Worm (Caenorhabditis elegans) whole organism, young adult: ENCODE data around the gene B0336.12.
A peak's percentile ranks its signal among the peaks of the same experiment; 100 is the strongest.

Experiments used
- B0019.2 ChIP-seq: fragments of 200-800 bp; sonication (Bioruptor generic); conservative IDR thresholded peaks from 2 replicates; pipeline ENCODE4 v1.3.6; 2022; ENCODE audit warnings: missing genetic modification reagents, missing genetic modification characterization, missing compliant biosample characterization
- B0336.3 ChIP-seq: fragments of 200-800 bp; sonication (Bioruptor generic); IDR thresholded peaks from 2 replicates; pipeline ENCODE4 v1.3.6; 2022; ENCODE audit warnings: missing genetic modification characterization, missing compliant biosample characterization
- C17E4.6 ChIP-seq: fragments of 200-800 bp; sonication (Bioruptor generic); IDR thresholded peaks from 2 replicates; pipeline ENCODE4 v1.3.6; 2022; ENCODE audit warnings: missing genetic modification reagents, missing genetic modification characterization, missing compliant biosample characterization
- D2030.7 ChIP-seq: fragments of 200-800 bp; sonication (Bioruptor generic); IDR thresholded peaks from 2 replicates; pipeline ENCODE4 v1.3.6; 2022; ENCODE audit warnings: missing genetic modification reagents, missing genetic modification characterization, missing compliant biosample characterization
- F10E7.11 ChIP-seq: sonication (generic microtip); optimal IDR thresholded peaks from 2 replicates; lab custom pipeline; 2017; ENCODE audit warnings: mild to moderate bottlenecking, missing genetic modification characterization, moderate library complexity, missing compliant biosample characterization
- F33H1.4 ChIP-seq: fragments of 200-800 bp; sonication (Bioruptor generic); IDR thresholded peaks from 2 replicates; pipeline ENCODE4 v1.3.6; 2022; ENCODE audit warnings: missing genetic modification reagents, missing genetic modification characterization, missing compliant biosample characterization
- F37B4.10 ChIP-seq: fragments of 200-800 bp; sonication (Bioruptor generic); IDR thresholded peaks from 2 replicates; pipeline ENCODE4 v1.3.6; 2022; ENCODE audit warnings: missing genetic modification characterization, missing compliant biosample characterization
- F49E8.2 ChIP-seq: sonication (generic microtip); optimal IDR thresholded peaks from 3 replicates; lab custom pipeline; 2017; ENCODE audit warnings: missing genetic modification characterization, mild to moderate bottlenecking, missing compliant biosample characterization, antibody characterized with exemption, moderate library complexity; ENCODE audit not compliant: insufficient read depth
- F52B5.7 ChIP-seq: sonication (generic microtip); optimal IDR thresholded peaks from 2 replicates; lab custom pipeline; 2016; ENCODE audit warnings: mild to moderate bottlenecking, missing genetic modification characterization, missing compliant biosample characterization
- K12H6.12 ChIP-seq: fragments of 200-800 bp; sonication (Bioruptor generic); optimal IDR thresholded peaks from 2 replicates; lab custom pipeline; 2018; ENCODE audit warnings: mild to moderate bottlenecking, missing genetic modification characterization, missing compliant biosample characterization
- T07F8.4 ChIP-seq: sonication (generic microtip); optimal IDR thresholded peaks from 2 replicates; lab custom pipeline; 2016; ENCODE audit warnings: mild to moderate bottlenecking, missing genetic modification characterization, moderate library complexity, missing compliant biosample characterization
- Y56A3A.18 ChIP-seq: fragments of 200-800 bp; sonication (Bioruptor generic); IDR thresholded peaks from 2 replicates; pipeline ENCODE4 v1.3.6; 2022; ENCODE audit warnings: missing genetic modification reagents, missing genetic modification characterization, missing compliant biosample characterization
- Y79H2A.3 ChIP-seq: fragments of 200-800 bp; sonication (Bioruptor generic); conservative IDR thresholded peaks from 2 replicates; pipeline ENCODE4 v1.3.6; 2022; ENCODE audit warnings: missing genetic modification reagents, missing genetic modification characterization, missing compliant biosample characterization
- akir-1 ChIP-seq: fragments of 200-800 bp; sonication (Bioruptor generic); optimal IDR thresholded peaks from 2 replicates; lab custom pipeline; 2018; ENCODE audit warnings: mild to moderate bottlenecking, missing genetic modification characterization, moderate library complexity, missing compliant biosample characterization
- athp-1 ChIP-seq: sonication (generic microtip); optimal IDR thresholded peaks from 2 replicates; lab custom pipeline; 2017; ENCODE audit warnings: mild to moderate bottlenecking, missing genetic modification characterization, missing compliant biosample characterization
- attf-6 ChIP-seq: fragments of 200-800 bp; sonication (Bioruptor generic); IDR thresholded peaks from 2 replicates; pipeline ENCODE4 v1.3.6; 2022; ENCODE audit warnings: missing genetic modification reagents, missing genetic modification characterization, missing compliant biosample characterization
- bed-1 ChIP-seq: fragments of 200-800 bp; sonication (Bioruptor generic); IDR thresholded peaks from 2 replicates; pipeline ENCODE4 v1.3.6; 2022; ENCODE audit warnings: missing genetic modification reagents, missing genetic modification characterization, missing compliant biosample characterization
- cebp-2 ChIP-seq: fragments of 200-800 bp; sonication (Bioruptor generic); IDR thresholded peaks from 2 replicates; pipeline ENCODE4 v1.3.6; 2022; ENCODE audit warnings: missing genetic modification characterization, missing compliant biosample characterization
- ceh-40 ChIP-seq: fragments of 200-800 bp; sonication (Bioruptor generic); IDR thresholded peaks from 2 replicates; pipeline ENCODE4 v1.3.6; 2022; ENCODE audit warnings: missing genetic modification characterization, missing compliant biosample characterization
- ceh-91 ChIP-seq: fragments of 200-800 bp; sonication (Bioruptor generic); IDR thresholded peaks from 2 replicates; pipeline ENCODE4 v1.3.6; 2022; ENCODE audit warnings: missing genetic modification reagents, missing genetic modification characterization, missing compliant biosample characterization
- die-1 ChIP-seq: sonication (generic microtip); optimal IDR thresholded peaks from 2 replicates; lab custom pipeline; 2016; ENCODE audit warnings: missing genotype, mild to moderate bottlenecking, missing genetic modification characterization, missing compliant biosample characterization
- efl-1 ChIP-seq: fragments of 150-350 bp; optimal IDR thresholded peaks from 2 replicates; lab custom pipeline; 2014; ENCODE audit warnings: missing biosample characterization, missing genetic modification reagents, missing genetic modification characterization
- ets-4 ChIP-seq: fragments of 200-800 bp; sonication (Bioruptor generic); optimal IDR thresholded peaks from 2 replicates; lab custom pipeline; 2018; ENCODE audit warnings: mild to moderate bottlenecking, missing genetic modification characterization, missing compliant biosample characterization
- fkh-3 ChIP-seq: sonication (generic microtip); optimal IDR thresholded peaks from 2 replicates; lab custom pipeline; 2016; ENCODE audit warnings: mild to moderate bottlenecking, missing genetic modification characterization, missing compliant biosample characterization
- gei-17 ChIP-seq: fragments of 200-800 bp; sonication (Bioruptor generic); optimal IDR thresholded peaks from 2 replicates; lab custom pipeline; 2018; ENCODE audit warnings: mild to moderate bottlenecking, missing genetic modification characterization, missing compliant biosample characterization
- him-1 ChIP-seq: sonication (generic microtip); optimal IDR thresholded peaks from 2 replicates; lab custom pipeline; 2016; ENCODE audit warnings: missing genotype, missing genetic modification reagents, missing genetic modification characterization, missing compliant biosample characterization
- hsf-1 ChIP-seq: fragments of 200-800 bp; sonication (Bioruptor generic); IDR thresholded peaks from 2 replicates; pipeline ENCODE4 v1.3.6; 2022; ENCODE audit warnings: missing genetic modification reagents, missing genetic modification characterization, missing compliant biosample characterization
- lag-1 ChIP-seq: fragments of 200-800 bp; sonication (Bioruptor generic); IDR thresholded peaks from 2 replicates; pipeline ENCODE4 v1.3.6; 2022; ENCODE audit warnings: missing genetic modification reagents, missing genetic modification characterization, missing compliant biosample characterization
- lin-35 ChIP-seq, 3 experiments: fragments of 150-350 bp in 2 of 3; sonication (generic microtip) in 1 of 3; optimal IDR thresholded peaks; 2 replicates each; lab custom pipeline; 2014 to 2018; ENCODE audit warnings: missing biosample characterization in 3 of 3, missing genetic modification characterization in 3 of 3, missing genetic modification reagents in 3 of 3
- lin-40 ChIP-seq: sonication (generic microtip); optimal IDR thresholded peaks from 2 replicates; lab custom pipeline; 2016; ENCODE audit warnings: missing genetic modification characterization, mild to moderate bottlenecking, missing compliant biosample characterization, missing genotype, missing genetic modification reagents
- madf-3 ChIP-seq: fragments of 200-800 bp; sonication (Bioruptor generic); IDR thresholded peaks from 2 replicates; pipeline ENCODE4 v1.3.6; 2022; ENCODE audit warnings: missing genetic modification reagents, missing genetic modification characterization, missing compliant biosample characterization
- mcd-1 ChIP-seq: fragments of 200-800 bp; sonication (Bioruptor generic); IDR thresholded peaks from 2 replicates; pipeline ENCODE4 v1.3.6; 2022; ENCODE audit warnings: missing genetic modification reagents, missing genetic modification characterization, missing compliant biosample characterization
- mxl-1 ChIP-seq: sonication (generic microtip); optimal IDR thresholded peaks from 2 replicates; lab custom pipeline; 2016; ENCODE audit warnings: missing genetic modification characterization, missing compliant biosample characterization
- nhr-80 ChIP-seq: sonication (generic microtip); optimal IDR thresholded peaks from 2 replicates; lab custom pipeline; 2016; ENCODE audit warnings: missing genetic modification characterization, missing compliant biosample characterization
- pbrm-1 ChIP-seq: fragments of 200-800 bp; sonication (Bioruptor generic); IDR thresholded peaks from 2 replicates; pipeline ENCODE4 v1.3.6; 2022; ENCODE audit warnings: missing genetic modification reagents, missing genetic modification characterization, missing compliant biosample characterization
- snpc-4 ChIP-seq, 5 experiments: fragments of 150-350 bp in 1 of 5; sonication (generic microtip) in 4 of 5; optimal IDR thresholded peaks; 2 replicates each; lab custom pipeline; 2014 to 2018; ENCODE audit warnings: missing genetic modification characterization in 5 of 5, missing biosample characterization in 3 of 5, antibody characterized with exemption in 2 of 5, mild to moderate bottlenecking in 2 of 5, missing compliant biosample characterization in 2 of 5, missing genotype in 2 of 5, moderate library complexity in 2 of 5, missing genetic modification reagents in 1 of 5
- somi-1 ChIP-seq: fragments of 200-800 bp; sonication (Bioruptor generic); optimal IDR thresholded peaks from 2 replicates; lab custom pipeline; 2018; ENCODE audit warnings: mild to moderate bottlenecking, missing genetic modification characterization, missing compliant biosample characterization
- tbp1 ChIP-seq: fragments of 200-800 bp; sonication (Bioruptor generic); optimal IDR thresholded peaks from 2 replicates; lab custom pipeline; 2018; ENCODE audit warnings: mild to moderate bottlenecking, missing genetic modification characterization, missing compliant biosample characterization
- unc-130 ChIP-seq: sonication (generic microtip); optimal IDR thresholded peaks from 2 replicates; lab custom pipeline; 2016; ENCODE audit warnings: missing genetic modification reagents, missing genetic modification characterization, missing compliant biosample characterization
- unc-62 ChIP-seq: fragments of 150-350 bp; optimal IDR thresholded peaks from 2 replicates; lab custom pipeline; 2014; ENCODE audit warnings: missing biosample characterization, missing genetic modification reagents, missing genetic modification characterization
- xnd-1 ChIP-seq: sonication (generic microtip); optimal IDR thresholded peaks from 2 replicates; lab custom pipeline; 2016; ENCODE audit warnings: missing genotype, missing genetic modification reagents, missing genetic modification characterization, missing compliant biosample characterization
- ztf-26 ChIP-seq: sonication (generic microtip); optimal IDR thresholded peaks from 2 replicates; lab custom pipeline; 2017; ENCODE audit warnings: missing genetic modification characterization, missing compliant biosample characterization
- ztf-6 ChIP-seq: fragments of 200-800 bp; sonication (Bioruptor generic); IDR thresholded peaks from 2 replicates; pipeline ENCODE4 v1.3.6; 2022; ENCODE audit warnings: missing genetic modification reagents, missing genetic modification characterization, missing compliant biosample characterization

Gene B0336.12

DNA sequence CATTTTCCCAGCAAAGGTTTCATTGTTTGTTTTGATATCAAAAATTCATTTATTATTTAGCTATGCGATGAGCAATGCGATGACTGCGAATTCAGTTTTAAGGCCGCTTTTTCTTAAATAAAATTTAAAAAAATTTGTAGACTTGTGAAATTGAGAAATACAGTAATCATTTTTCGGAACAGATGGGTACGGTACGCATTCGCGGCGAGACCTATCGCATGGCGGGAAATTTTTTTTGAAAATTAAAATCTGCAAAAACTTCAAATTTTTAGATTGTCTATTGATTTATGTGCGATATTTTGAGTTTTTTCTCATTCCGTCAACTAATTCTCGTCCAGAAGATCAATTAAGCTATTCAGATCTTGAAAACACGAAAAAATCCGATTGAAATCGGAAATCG, 46.4 kb downstream of the B0336.12 start (continued):
- peak; percentile 90 for TF ChIP-seq F49E8.2 (tag; lab: Kevin White, UChicago)
- TF ChIP-seq mcd-1 (GFP tag; lab: Robert Waterston, UW), result peak; percentile 66
- TF ChIP-seq C17E4.6 (GFP tag; lab: Robert Waterston, UW), result peak; percentile 71; the same call in 1 of the 2 replicates
- no peak for TF ChIP-seq ceh-40 (GFP tag; lab: Robert Waterston, UW)
- peak; percentile 64 for TF ChIP-seq tbp1 (GFP tag; lab: Kevin White, UChicago)
- peak; percentile 56; the same call in 1 of the 2 replicates for TF ChIP-seq madf-3
- peak; percentile 72 for TF ChIP-seq attf-6 (GFP tag; lab: Robert Waterston, UW)
- TF ChIP-seq Y56A3A.18 (GFP tag; lab: Robert Waterston, UW), result no peak
- TF ChIP-seq lin-35 (GFP tag; optimal IDR thresholded peaks at IDR 0.05; lab: Kevin White, UChicago), result peak in 2 of 3 experiments; percentile 25 to 88
- peak; percentile 99 for TF ChIP-seq F33H1.4
- TF ChIP-seq somi-1, result no peak
- peak; percentile 89 for TF ChIP-seq unc-130
- peak; percentile 100 for TF ChIP-seq xnd-1 (tag; lab: Kevin White, UChicago)
- no peak for TF ChIP-seq mxl-1 (tag; lab: Kevin White, UChicago)
- 0 out of 2 replicates have a peak, but pooled peaks have one; percentile 48 for TF ChIP-seq Y79H2A.3 (GFP tag; lab: Robert Waterston, UW)
- TF ChIP-seq F37B4.10, result no peak
- TF ChIP-seq pbrm-1 (GFP tag; lab: Robert Waterston, UW), result peak; percentile 72; the same call in 1 of the 2 replicates
- no peak for TF ChIP-seq bed-1 (GFP tag; lab: Robert Waterston, UW)
- no peak for TF ChIP-seq fkh-3
- TF ChIP-seq lag-1 (GFP tag; lab: Robert Waterston, UW), result no peak
- no peak for TF ChIP-seq ztf-26 (tag; lab: Kevin White, UChicago)
- peak; percentile 59 for TF ChIP-seq snpc-4 (GFP tag; optimal IDR thresholded peaks at IDR 0.05; lab: Kevin White, UChicago)
- peak in 3 of 4 experiments; percentile 46 to 72 (median 68) for TF ChIP-seq snpc-4 (tag; optimal IDR thresholded peaks at IDR 0.05; lab: Kevin White, UChicago)
- TF ChIP-seq gei-17, result no peak
- TF ChIP-seq ztf-6 (GFP tag; lab: Robert Waterston, UW), result no peak
- TF ChIP-seq nhr-80 (tag; lab: Kevin White, UChicago), result no peak
- peak; percentile 56 for TF ChIP-seq athp-1
- TF ChIP-seq cebp-2 (GFP tag; lab: Robert Waterston, UW), result no peak
- no peak for TF ChIP-seq T07F8.4 (tag; lab: Kevin White, UChicago)
- no peak for TF ChIP-seq him-1
- peak; percentile 65 for TF ChIP-seq B0336.3 (GFP tag; lab: Robert Waterston, UW)
- no peak for TF ChIP-seq F10E7.11 (tag; lab: Kevin White, UChicago)
- no peak for TF ChIP-seq ets-4 (GFP tag; lab: Kevin White, UChicago)
- TF ChIP-seq akir-1, result no peak
- peak; percentile 85 for TF ChIP-seq B0019.2
- no peak for TF ChIP-seq unc-62 (GFP tag; lab: Kevin White, UChicago)
- TF ChIP-seq K12H6.12 (tag; lab: Kevin White, UChicago), result no peak
- peak; percentile 100 for TF ChIP-seq efl-1
- peak; percentile 97 for TF ChIP-seq ceh-91 (GFP tag; lab: Robert Waterston, UW)
- no peak for TF ChIP-seq lin-40
- peak; percentile 84 for TF ChIP-seq hsf-1
- TF ChIP-seq D2030.7, result peak; percentile 93
- no peak for TF ChIP-seq F52B5.7 (tag; lab: Kevin White, UChicago)
- no peak for TF ChIP-seq die-1 (tag; lab: Kevin White, UChicago)
- TF ChIP-seq, all 124 proteins: peak for 38
